Fruit fly (Drosophila melanogaster): ENCODE data around the gene CG7886.

The CG7886 gene

DNA sequence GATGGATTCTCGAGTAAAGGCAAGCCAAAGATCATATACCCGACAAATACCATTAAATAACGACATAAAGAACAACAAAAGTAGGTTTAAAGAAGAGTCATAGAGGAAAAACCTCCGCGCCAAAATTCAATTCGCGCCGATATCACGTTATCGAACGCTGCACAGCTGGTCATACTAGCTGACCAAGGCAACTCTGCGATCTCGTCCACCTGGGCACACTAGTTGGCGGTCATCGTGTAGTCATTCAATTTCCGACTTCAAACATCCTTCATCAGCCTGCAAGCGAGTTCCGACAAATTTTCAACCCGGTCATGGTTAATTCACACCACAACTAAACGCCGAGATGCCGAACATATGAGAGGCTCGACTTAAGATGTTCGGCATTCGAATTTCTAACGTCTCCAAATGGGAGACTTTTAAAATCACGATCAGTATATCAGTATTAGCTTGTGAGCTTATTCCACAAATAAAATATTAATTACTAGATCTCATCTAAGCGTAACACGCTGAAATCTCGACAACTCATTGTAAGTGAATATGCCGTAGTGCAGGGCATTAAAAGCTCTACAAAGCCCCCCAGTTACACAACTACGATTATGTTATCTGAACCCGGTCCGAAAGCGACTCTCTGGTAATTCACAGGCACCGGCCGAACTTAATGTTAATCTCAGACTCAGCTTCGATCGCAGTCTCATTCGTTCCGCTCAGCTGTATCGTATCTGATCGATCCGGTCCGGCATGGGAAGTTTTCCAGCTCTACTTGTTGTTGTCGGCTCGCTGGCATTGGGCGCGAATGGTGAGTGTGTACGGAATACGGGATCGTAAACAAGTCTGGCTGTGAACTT lies 14.6 kb upstream of the CG7886 start, which contains the start of gene CG3505 (continued):
- TF ChIP-seq Ssrp (tag; optimal IDR thresholded peaks at IDR 0.05): peak; percentile 19
- TF ChIP-seq grau (tag; optimal IDR thresholded peaks at IDR 0.05): peak; percentile 50
- no peak for TF ChIP-seq CG11247 (GFP tag; IDR thresholded peaks at IDR 0.05)
- TF ChIP-seq sisA (GFP tag; IDR thresholded peaks at IDR 0.05): no peak
- TF ChIP-seq Adf1 (GFP tag; IDR thresholded peaks at IDR 0.05): no peak
- no peak; the same call in 1 of the 2 replicates for TF ChIP-seq ap (GFP tag; IDR thresholded peaks at IDR 0.05)
- no peak for TF ChIP-seq CG1233 (GFP tag; optimal IDR thresholded peaks at IDR 0.05)
- TF ChIP-seq CG15479 (GFP tag; optimal IDR thresholded peaks at IDR 0.05): no peak
- TF ChIP-seq CG13123 (GFP tag; optimal IDR thresholded peaks at IDR 0.05): no peak
- TF ChIP-seq Optix (GFP tag; IDR thresholded peaks at IDR 0.05): no peak
- TF ChIP-seq stc (GFP tag; IDR thresholded peaks at IDR 0.05): peak; percentile 49; the same call in 1 of the 2 replicates
- peak; percentile 43; the same call in 1 of the 3 replicates for TF ChIP-seq Opbp (GFP tag; IDR thresholded peaks at IDR 0.05; ENCODE audit: partially characterized antibody)
- TF ChIP-seq CG18599 (GFP tag; optimal IDR thresholded peaks at IDR 0.05): peak; percentile 42
- TF ChIP-seq CG10431 (GFP tag; optimal IDR thresholded peaks at IDR 0.05): no peak
- TF ChIP-seq Side (GFP tag; optimal IDR thresholded peaks at IDR 0.05): peak; percentile 17
- TF ChIP-seq CG10543 (GFP tag; optimal IDR thresholded peaks at IDR 0.05): peak; percentile 72
- no peak for TF ChIP-seq Hey (tag; optimal IDR thresholded peaks at IDR 0.05)
- no peak for TF ChIP-seq slp2 (GFP tag; optimal IDR thresholded peaks at IDR 0.05)
- no peak for TF ChIP-seq CG6272 (GFP tag; IDR thresholded peaks at IDR 0.05)
- no peak for TF ChIP-seq CG6689 (GFP tag; IDR thresholded peaks at IDR 0.05)
- TF ChIP-seq CG2889 (GFP tag; IDR thresholded peaks at IDR 0.05): no peak
- no peak for TF ChIP-seq CG4617 (GFP tag; optimal IDR thresholded peaks at IDR 0.05; ENCODE audit: borderline replicate concordance)
- TF ChIP-seq Gsc (GFP tag; IDR thresholded peaks at IDR 0.05): no peak
- no peak for TF ChIP-seq Sox102F (GFP tag; optimal IDR thresholded peaks at IDR 0.05)
- TF ChIP-seq crp (GFP tag; optimal IDR thresholded peaks at IDR 0.05): peak in 1 of 2 experiments; percentile 60
- TF ChIP-seq CG33557 (GFP tag; optimal IDR thresholded peaks at IDR 0.05): no peak
- peak; percentile 1 for TF ChIP-seq Hr3 (GFP tag; optimal IDR thresholded peaks at IDR 0.05)
- no peak; the same call in 1 of the 2 replicates for TF ChIP-seq onecut (GFP tag; IDR thresholded peaks at IDR 0.05)
- TF ChIP-seq Ptx1 (GFP tag; IDR thresholded peaks at IDR 0.05): peak; percentile 44; the same call in 1 of the 2 replicates
- peak; percentile 67 for TF ChIP-seq Sry-δ (GFP tag; optimal IDR thresholded peaks at IDR 0.05)
- no peak for TF ChIP-seq CG13624 (GFP tag; optimal IDR thresholded peaks at IDR 0.05)
- TF ChIP-seq Sin3A (optimal IDR thresholded peaks at IDR 0.05): peak; percentile 63
- no peak for TF ChIP-seq CG11504 (tag; optimal IDR thresholded peaks at IDR 0.05)
- TF ChIP-seq vvl (GFP tag; IDR thresholded peaks at IDR 0.05): peak; percentile 66
- peak; percentile 16 for TF ChIP-seq fd96Cb (tag; optimal IDR thresholded peaks at IDR 0.05)
- TF ChIP-seq slbo (GFP tag; IDR thresholded peaks at IDR 0.05): peak; percentile 64
- TF ChIP-seq sob (GFP tag; IDR thresholded peaks at IDR 0.05): peak; percentile 55
- TF ChIP-seq bigmax (GFP tag; optimal IDR thresholded peaks at IDR 0.05): no peak
- no peak for TF ChIP-seq CG16815 (GFP tag; optimal IDR thresholded peaks at IDR 0.05)
- TF ChIP-seq CG1792 (GFP tag; optimal IDR thresholded peaks at IDR 0.05): no peak
- no peak for TF ChIP-seq toy (GFP tag; IDR thresholded peaks at IDR 0.05)
- no peak for TF ChIP-seq Poxn (GFP tag; IDR thresholded peaks at IDR 0.05)
- peak; percentile 47; the same call in 2 of the 3 replicates for TF ChIP-seq HLH4C (GFP tag; IDR thresholded peaks at IDR 0.05; ENCODE audit: partially characterized antibody)
- no peak for TF ChIP-seq cato (GFP tag; optimal IDR thresholded peaks at IDR 0.05; ENCODE audit: borderline replicate concordance)
- peak; percentile 57 for TF ChIP-seq Myb (GFP tag; optimal IDR thresholded peaks at IDR 0.05)
- no peak for TF ChIP-seq hth (optimal IDR thresholded peaks at IDR 0.05)
- no peak for TF ChIP-seq Hr78 (GFP tag; optimal IDR thresholded peaks at IDR 0.05)
- TF ChIP-seq pita (GFP tag; optimal IDR thresholded peaks at IDR 0.05): no peak
- no peak for TF ChIP-seq h (optimal IDR thresholded peaks at IDR 0.05)
- peak; percentile 6 for TF ChIP-seq CG31365 (tag; optimal IDR thresholded peaks at IDR 0.05)

Data from whole organism, embryonic.